Worm (Caenorhabditis elegans) whole organism, mixed stage, embryonic: ENCODE results near the gene scc-2.

Source experiments
- M03D4.4 ChIP-seq: sonication (generic microtip); optimal IDR thresholded peaks from 2 replicates; lab custom pipeline; 2017; ENCODE audit warnings: mild to moderate bottlenecking, missing genetic modification characterization, missing compliant biosample characterization
- bed-3 ChIP-seq: fragments of 200-800 bp; sonication (Bioruptor generic); optimal IDR thresholded peaks from 3 replicates; lab custom pipeline; 2018; ENCODE audit warnings: mild to moderate bottlenecking, missing genetic modification characterization, moderate library complexity, missing compliant biosample characterization
- blmp-1 ChIP-seq: fragments of 150-350 bp; optimal IDR thresholded peaks from 2 replicates; lab custom pipeline; 2014; ENCODE audit warnings: missing biosample characterization, missing genetic modification characterization
- ceh-39 ChIP-seq: fragments of 150-350 bp; optimal IDR thresholded peaks from 2 replicates; lab custom pipeline; 2014; ENCODE audit warnings: missing biosample characterization, missing genetic modification characterization
- ceh-43 ChIP-seq: fragments of 200-800 bp; sonication (Bioruptor generic); optimal IDR thresholded peaks from 2 replicates; lab custom pipeline; 2018; ENCODE audit warnings: mild to moderate bottlenecking, missing genetic modification characterization, moderate library complexity, missing compliant biosample characterization
- ces-1 ChIP-seq: fragments of 150-350 bp; optimal IDR thresholded peaks from 2 replicates; lab custom pipeline; 2014; ENCODE audit warnings: missing biosample characterization, missing genetic modification reagents, missing genetic modification characterization
- cnd-1 ChIP-seq: fragments of 200-800 bp; sonication (Bioruptor generic); optimal IDR thresholded peaks from 2 replicates; lab custom pipeline; 2018; ENCODE audit warnings: mild to moderate bottlenecking, missing genetic modification characterization, missing compliant biosample characterization
- drap-1 ChIP-seq: fragments of 200-800 bp; sonication (Bioruptor generic); optimal IDR thresholded peaks from 3 replicates; lab custom pipeline; 2018; ENCODE audit warnings: mild to moderate bottlenecking, missing genetic modification characterization, missing compliant biosample characterization
- elt-3 ChIP-seq: fragments of 150-350 bp; optimal IDR thresholded peaks from 2 replicates; lab custom pipeline; 2014; ENCODE audit warnings: missing biosample characterization, missing genetic modification characterization
- flh-1 ChIP-seq: fragments of 200-800 bp; sonication (Bioruptor generic); optimal IDR thresholded peaks from 2 replicates; lab custom pipeline; 2018; ENCODE audit warnings: mild to moderate bottlenecking, missing genetic modification characterization, moderate library complexity, missing compliant biosample characterization
- ham-2 ChIP-seq: fragments of 200-800 bp; sonication (Bioruptor generic); optimal IDR thresholded peaks from 2 replicates; lab custom pipeline; 2018; ENCODE audit warnings: mild to moderate bottlenecking, missing genetic modification characterization, missing compliant biosample characterization
- hlh-1 ChIP-seq: fragments of 150-350 bp; optimal IDR thresholded peaks from 2 replicates; lab custom pipeline; 2014; ENCODE audit warnings: missing biosample characterization, missing genetic modification reagents, missing genetic modification characterization
- lin-13 ChIP-seq: fragments of 150-350 bp; optimal IDR thresholded peaks from 2 replicates; lab custom pipeline; 2014; ENCODE audit warnings: missing biosample characterization, missing genetic modification characterization
- lin-32 ChIP-seq: fragments of 200-800 bp; sonication (Bioruptor generic); optimal IDR thresholded peaks from 2 replicates; lab custom pipeline; 2018; ENCODE audit warnings: mild to moderate bottlenecking, missing genetic modification characterization, missing compliant biosample characterization
- lsy-2 ChIP-seq: fragments of 150-350 bp; optimal IDR thresholded peaks from 2 replicates; lab custom pipeline; 2014; ENCODE audit warnings: missing biosample characterization, missing genetic modification characterization
- mab-5 ChIP-seq: fragments of 150-350 bp; optimal IDR thresholded peaks from 2 replicates; lab custom pipeline; 2014; ENCODE audit warnings: missing biosample characterization, missing genetic modification characterization
- mep-1 ChIP-seq: fragments of 150-350 bp; optimal IDR thresholded peaks from 2 replicates; lab custom pipeline; 2017; ENCODE audit warnings: missing biosample characterization, missing genetic modification reagents, missing genetic modification characterization, inconsistent platforms
- nhr-12 ChIP-seq: fragments of 150-350 bp; optimal IDR thresholded peaks from 2 replicates; lab custom pipeline; 2014; ENCODE audit warnings: missing biosample characterization, missing genetic modification characterization
- nhr-2 ChIP-seq: fragments of 150-350 bp; optimal IDR thresholded peaks from 2 replicates; lab custom pipeline; 2014; ENCODE audit warnings: missing biosample characterization, missing genetic modification characterization
- nhr-237 ChIP-seq: fragments of 150-350 bp; optimal IDR thresholded peaks from 2 replicates; lab custom pipeline; 2014; ENCODE audit warnings: missing biosample characterization, missing genetic modification characterization
- pha-4 ChIP-seq: fragments of 150-350 bp; optimal IDR thresholded peaks from 2 replicates; lab custom pipeline; 2018; ENCODE audit warnings: missing biosample characterization, missing genetic modification reagents, missing genetic modification characterization
- snpc-4 ChIP-seq: fragments of 150-350 bp; optimal IDR thresholded peaks from 2 replicates; lab custom pipeline; 2014; ENCODE audit warnings: missing biosample characterization, missing genetic modification characterization
- sptf-1 ChIP-seq: sonication (generic microtip); optimal IDR thresholded peaks from 2 replicates; lab custom pipeline; 2017; ENCODE audit warnings: mild to moderate bottlenecking, missing genetic modification characterization, moderate library complexity, missing compliant biosample characterization
- unc-120 ChIP-seq: sonication (generic microtip); optimal IDR thresholded peaks from 2 replicates; lab custom pipeline; 2017; ENCODE audit warnings: missing genetic modification characterization, missing compliant biosample characterization; ENCODE audit not compliant: poor library complexity, severe bottlenecking
- unc-39 ChIP-seq: fragments of 150-350 bp; optimal IDR thresholded peaks from 2 replicates; lab custom pipeline; 2014; ENCODE audit warnings: missing biosample characterization, missing genetic modification characterization
- unc-62 ChIP-seq: fragments of 150-350 bp; optimal IDR thresholded peaks from 2 replicates; lab custom pipeline; 2014; ENCODE audit warnings: missing biosample characterization, missing genetic modification reagents, missing genetic modification characterization
- zip-8 ChIP-seq: fragments of 150-350 bp; optimal IDR thresholded peaks from 2 replicates; lab custom pipeline; 2014; ENCODE audit warnings: missing biosample characterization, missing genetic modification characterization
- ztf-11 ChIP-seq: fragments of 150-350 bp; optimal IDR thresholded peaks from 2 replicates; lab custom pipeline; 2014; ENCODE audit warnings: missing biosample characterization, missing genetic modification characterization

Gene scc-2

ce11 chrII:263563-263962 is at the start of gene scc-2:
Gene scc-2 (minus strand): TSS chrII:263663.
- TF ChIP-seq nhr-12 (tag; lab: Kevin White, UChicago) (no peak), flh-1 (GFP tag; lab: Kevin White, UChicago) (no peak), M03D4.4 (no peak), lin-32 (GFP tag; lab: Kevin White, UChicago) (no peak), zip-8 (tag; lab: Kevin White, UChicago) (no peak), sptf-1 (tag; lab: Kevin White, UChicago) (no peak)
- TF ChIP-seq, all 35 proteins: peak for 0

ce11 chrII:312110-312509 is 48.6 kb upstream of the scc-2 start, which contains the start of gene mps-2:
Gene mps-2 (minus strand): TSS chrII:312210.
- peak; percentile 63 for TF ChIP-seq cnd-1

- no peak for TF ChIP-seq mep-1 (tag; lab: Kevin White, UChicago)
- no peak for TF ChIP-seq zip-8 (tag; lab: Kevin White, UChicago)
- TF ChIP-seq bed-3 (GFP tag; lab: Kevin White, UChicago) = no peak
- no peak for TF ChIP-seq lin-13 (tag; lab: Kevin White, UChicago)
- no peak for TF ChIP-seq unc-120 (tag; lab: Kevin White, UChicago)
- TF ChIP-seq elt-3 = no peak
- no peak for TF ChIP-seq drap-1 (GFP tag; lab: Kevin White, UChicago)
- TF ChIP-seq sptf-1 (tag; lab: Kevin White, UChicago) = no peak
- no peak for TF ChIP-seq pha-4 (tag; lab: Kevin White, UChicago)
These were observed 43.7 kb upstream of the scc-2 start, which contains the start of gene K01A2.4 for ce11 chrII:307154-307553. Gene K01A2.4 (plus strand): TSS chrII:307454.

ce11 chrII:305645-306044 is 42.2 kb upstream of the scc-2 start, which contains the start of gene col-69:
Gene col-69 (minus strand): TSS chrII:305745.
- TF ChIP-seq ham-2 (GFP tag; lab: Kevin White, UChicago) (no peak), ces-1 (GFP tag; lab: Kevin White, UChicago) (no peak), ceh-39 (tag; lab: Kevin White, UChicago) (no peak), unc-39 (no peak), mab-5 (tag; lab: Kevin White, UChicago) (no peak), snpc-4 (no peak), ztf-11 (tag; lab: Kevin White, UChicago) (no peak), hlh-1 (tag; lab: Kevin White, UChicago) (no peak), ceh-43 (GFP tag; lab: Kevin White, UChicago) (no peak), lsy-2 (tag; lab: Kevin White, UChicago) (no peak), lin-13 (tag; lab: Kevin White, UChicago) (no peak)

- no peak for TF ChIP-seq nhr-2
- TF ChIP-seq lsy-2 (tag; lab: Kevin White, UChicago) = no peak
- TF ChIP-seq ces-1 (GFP tag; lab: Kevin White, UChicago) = no peak
- TF ChIP-seq mep-1 (tag; lab: Kevin White, UChicago) = no peak
- no peak for TF ChIP-seq unc-120 (tag; lab: Kevin White, UChicago)
- TF ChIP-seq snpc-4 = no peak
- TF ChIP-seq ceh-43 (GFP tag; lab: Kevin White, UChicago) = no peak
- TF ChIP-seq hlh-1 (tag; lab: Kevin White, UChicago) = no peak
- TF ChIP-seq elt-3 = no peak
- no peak for TF ChIP-seq ztf-11 (tag; lab: Kevin White, UChicago)
- no peak for TF ChIP-seq drap-1 (GFP tag; lab: Kevin White, UChicago)
- no peak for TF ChIP-seq nhr-237 (tag; lab: Kevin White, UChicago)
- no peak for TF ChIP-seq unc-62
These were observed 40.7 kb upstream of the scc-2 start for ce11 chrII:303927-304711.

- TF ChIP-seq blmp-1 (peak; percentile 95), unc-62 (peak; percentile 40), unc-39 (no peak)
These were observed 37.7 kb upstream of the scc-2 start, which contains the start of gene K01A2.5 for ce11 chrII:300977-301772. Gene K01A2.5 (plus strand): TSS chrII:301273.
